Fruit fly (Drosophila melanogaster) Kc167 (cell line): Measurements from ENCODE around the gene CG5235.

Experiments used
- Myc ChIP-seq: fragments of >200 bp; optimal IDR thresholded peaks from 2 replicates; lab custom pipeline; 2017; ENCODE audit warnings: missing external identifiers
- Sin3A ChIP-seq: fragments of >200 bp; optimal IDR thresholded peaks from 2 replicates; lab custom pipeline; 2018; ENCODE audit warnings: missing external identifiers
- h ChIP-seq: fragments of >200 bp; optimal IDR thresholded peaks from 3 replicates; lab custom pipeline; 2018; ENCODE audit warnings: missing external identifiers
- insv ChIP-seq: fragments of >200 bp; optimal IDR thresholded peaks from 3 replicates; lab custom pipeline; 2018; ENCODE audit warnings: missing external identifiers
- psq ChIP-seq: fragments of >200 bp; optimal IDR thresholded peaks from 2 replicates; lab custom pipeline; 2017; ENCODE audit warnings: missing external identifiers
- ttk ChIP-seq: sonication (Bioruptor generic); optimal IDR thresholded peaks from 2 replicates; lab custom pipeline; 2017; ENCODE audit warnings: missing external identifiers

The CG5235 gene

dm6 chr3L:16053026-16053556 is 37.1 kb downstream of the CG5235 start:
- TF ChIP-seq Myc (lab: Kevin White, UChicago) (no peak), Sin3A (no peak), ttk (no peak), insv (lab: Kevin White, UChicago) (no peak), h (lab: Kevin White, UChicago) (no peak), psq (no peak)

- no peak for TF ChIP-seq psq
- TF ChIP-seq h (lab: Kevin White, UChicago) = no peak
- no peak for TF ChIP-seq ttk
- no peak for TF ChIP-seq insv (lab: Kevin White, UChicago)
- no peak for TF ChIP-seq Myc (lab: Kevin White, UChicago)
- TF ChIP-seq Sin3A = no peak
These were observed 37.8 kb downstream of the CG5235 start for dm6 chr3L:16052145-16053025.

dm6 chr3L:16051719-16052122 is 38.5 kb downstream of the CG5235 start, which contains the start of gene Mbs:
Mbs (plus strand) TSS chr3L:16051959.
- TF ChIP-seq psq = no peak
- no peak for TF ChIP-seq Myc (lab: Kevin White, UChicago)
- TF ChIP-seq ttk = no peak
- no peak for TF ChIP-seq h (lab: Kevin White, UChicago)
- no peak for TF ChIP-seq Sin3A
- no peak for TF ChIP-seq insv (lab: Kevin White, UChicago)

dm6 chr3L:16050887-16051258 is 39.3 kb downstream of the CG5235 start, which contains the start of gene Diap1:
Diap1 (minus strand) TSS chr3L:16051034.
- TF ChIP-seq psq (no peak), Sin3A (no peak), h (lab: Kevin White, UChicago) (no peak), Myc (lab: Kevin White, UChicago) (no peak), insv (lab: Kevin White, UChicago) (no peak), ttk (no peak)

- TF ChIP-seq psq (no peak), Myc (lab: Kevin White, UChicago) (no peak), Sin3A (no peak), insv (lab: Kevin White, UChicago) (no peak), h (lab: Kevin White, UChicago) (no peak), ttk (no peak)
These were observed 40.0 kb downstream of the CG5235 start for dm6 chr3L:16049955-16050886.

dm6 chr3L:16048722-16049459 is 41.3 kb downstream of the CG5235 start:
- TF ChIP-seq Myc (lab: Kevin White, UChicago) = no peak
- no peak for TF ChIP-seq Sin3A
- TF ChIP-seq insv (lab: Kevin White, UChicago) = no peak
- TF ChIP-seq psq = no peak
- no peak for TF ChIP-seq ttk
- no peak for TF ChIP-seq h (lab: Kevin White, UChicago)

- no peak for TF ChIP-seq psq
These were observed 42.1 kb downstream of the CG5235 start for dm6 chr3L:16048086-16048485.

dm6 chr3L:16047105-16047504 is 43.1 kb downstream of the CG5235 start:
- no peak for TF ChIP-seq insv (lab: Kevin White, UChicago)
- TF ChIP-seq h (lab: Kevin White, UChicago) = no peak
- TF ChIP-seq Sin3A = no peak

dm6 chr3L:16046387-16047066 is 43.7 kb downstream of the CG5235 start:
- no peak for TF ChIP-seq h (lab: Kevin White, UChicago)
- no peak for TF ChIP-seq insv (lab: Kevin White, UChicago)
- TF ChIP-seq Myc (lab: Kevin White, UChicago) = no peak
- TF ChIP-seq Sin3A = no peak
- TF ChIP-seq ttk = no peak
- no peak for TF ChIP-seq psq

- no peak for TF ChIP-seq h (lab: Kevin White, UChicago)
- TF ChIP-seq Myc (lab: Kevin White, UChicago) = no peak
- TF ChIP-seq insv (lab: Kevin White, UChicago) = no peak
- no peak for TF ChIP-seq psq
- no peak for TF ChIP-seq ttk
- TF ChIP-seq Sin3A = no peak
These were observed 44.3 kb downstream of the CG5235 start for dm6 chr3L:16045831-16046336.
